Fruit fly (Drosophila melanogaster) S2 (cell line): ENCODE measurements around the gene eIF2Bbeta.

Experiments used
- CG8478 ChIP-seq: fragments of >200 bp; optimal IDR thresholded peaks from 2 replicates; lab custom pipeline; 2018
- CTCF ChIP-seq, 2 experiments: fragments of >200 bp; optimal IDR thresholded peaks; 2 replicates each; lab custom pipeline; 2018

DNA sequence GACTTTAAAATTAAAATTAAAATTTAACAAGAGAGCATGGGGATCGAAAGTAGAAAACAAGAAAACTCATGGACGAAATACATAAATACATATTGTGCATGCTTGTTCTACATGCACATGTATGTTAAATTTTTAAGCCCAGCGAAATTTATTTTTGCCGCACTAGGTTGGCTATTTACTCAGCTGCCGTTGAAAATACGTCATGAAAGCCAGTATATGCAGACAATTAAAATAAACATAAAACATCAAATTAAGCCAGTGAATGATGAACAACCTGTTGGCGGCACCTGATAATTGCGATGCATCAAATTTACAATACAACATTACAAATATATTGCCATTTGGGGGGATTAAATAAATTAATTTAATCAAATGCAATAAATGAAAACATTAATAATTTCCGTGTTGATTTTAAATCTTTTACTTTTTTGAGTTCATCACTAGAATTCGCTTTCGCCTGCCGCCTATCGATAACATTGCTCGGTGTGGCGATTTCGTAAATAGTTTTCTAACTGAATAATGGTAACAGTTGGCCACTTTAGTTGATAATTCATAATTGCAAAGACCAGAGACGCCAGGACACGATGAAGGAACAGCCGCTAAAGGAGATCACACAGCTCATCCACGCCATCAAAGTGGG lies at the start of gene eIF2Bbeta:
- no peak for TF ChIP-seq CG8478 (lab: Kevin White, UChicago)
- no peak for TF ChIP-seq CTCF (optimal IDR thresholded peaks at IDR 0.05; lab: Kevin White, UChicago)
